Fruit fly (Drosophila melanogaster): Measurements from ENCODE around the gene Myo61F.
A peak's percentile ranks its signal among the peaks of the same experiment; 100 is the strongest.

Myo61F gene

DNA sequence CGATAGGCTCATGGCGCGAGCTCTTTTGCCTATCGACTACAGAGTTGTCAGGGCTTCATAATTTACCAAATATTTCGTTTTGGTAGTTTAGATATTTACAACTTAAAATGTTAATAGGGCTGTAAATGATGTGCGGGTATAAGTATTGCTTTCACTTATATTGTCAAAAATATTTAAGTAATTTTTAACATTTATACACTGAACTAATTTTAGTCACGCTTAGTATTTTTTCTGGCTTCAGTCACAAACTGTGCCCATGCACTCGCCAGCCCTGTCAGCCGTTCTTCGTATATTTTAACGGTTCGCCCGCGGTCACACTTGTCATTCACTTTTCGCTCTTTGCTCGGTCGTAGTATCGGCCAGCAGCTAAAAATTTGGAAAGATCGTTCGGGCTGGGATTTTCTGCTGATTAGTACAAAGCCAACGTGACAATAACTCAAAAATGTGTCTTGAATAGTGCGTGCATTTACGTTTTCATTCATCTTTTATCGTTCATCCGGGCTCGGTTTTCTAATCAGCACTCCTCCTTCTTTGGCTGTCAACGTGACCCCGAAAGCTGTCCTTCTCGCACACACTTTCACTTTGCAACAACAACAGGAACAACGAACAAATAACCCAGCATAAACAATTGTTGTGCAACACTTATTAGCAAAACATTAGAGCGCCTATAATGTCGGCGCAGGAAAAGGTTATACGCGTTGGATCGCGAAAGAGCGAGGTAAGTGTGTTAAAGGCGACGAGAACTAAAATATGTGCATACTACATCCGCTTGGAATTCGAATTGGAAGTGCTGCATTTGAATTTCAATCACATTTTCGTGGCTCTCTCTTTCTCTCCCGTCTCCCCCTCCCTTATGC lies 16.5 kb downstream of the Myo61F start, which contains the start of the genes Hmbs and CG2211 (continued):
- TF ChIP-seq CG17802 (tag; optimal IDR thresholded peaks at IDR 0.05) (peak; percentile 70), eve (GFP tag; optimal IDR thresholded peaks at IDR 0.05) (no peak), CG30431 (GFP tag; optimal IDR thresholded peaks at IDR 0.05) (peak; percentile 61), CG2712 (tag; optimal IDR thresholded peaks at IDR 0.05) (peak; percentile 90), her (GFP tag; optimal IDR thresholded peaks at IDR 0.05) (peak; percentile 4), pita (GFP tag; optimal IDR thresholded peaks at IDR 0.05) (no peak), nom (GFP tag; optimal IDR thresholded peaks at IDR 0.05) (peak; percentile 29), wek (GFP tag; optimal IDR thresholded peaks at IDR 0.05) (peak; percentile 28), CG10267 (tag; optimal IDR thresholded peaks at IDR 0.05) (peak; percentile 88), CG5953 (GFP tag; IDR thresholded peaks at IDR 0.05) (0 out of 2 replicates have a peak, but pooled peaks have one; percentile 25), CG17328 (GFP tag; IDR thresholded peaks at IDR 0.05) (peak; percentile 89), CG31365 (tag; optimal IDR thresholded peaks at IDR 0.05) (peak; percentile 25), CG16779 (GFP tag; IDR thresholded peaks at IDR 0.05) (peak; percentile 71), org-1 (GFP tag; optimal IDR thresholded peaks at IDR 0.05) (no peak), ro (GFP tag; IDR thresholded peaks at IDR 0.05) (no peak), tna (GFP tag; IDR thresholded peaks at IDR 0.05; ENCODE audit: partially characterized antibody) (no peak), dmrt11E (tag; optimal IDR thresholded peaks at IDR 0.05) (peak; percentile 83), CG1602 (GFP tag; optimal IDR thresholded peaks at IDR 0.05) (peak; percentile 88), CG18262 (tag; optimal IDR thresholded peaks at IDR 0.05) (peak; percentile 83), CG9797 (GFP tag; optimal IDR thresholded peaks at IDR 0.05) (peak; percentile 98), CG11247 (GFP tag; IDR thresholded peaks at IDR 0.05) (peak; percentile 85), CG11398 (GFP tag; optimal IDR thresholded peaks at IDR 0.05) (peak; percentile 57), CG9215 (GFP tag; IDR thresholded peaks at IDR 0.05) (peak; percentile 79), toy (GFP tag; IDR thresholded peaks at IDR 0.05) (0 out of 2 replicates have a peak, but pooled peaks have one; percentile 51), trem (tag; optimal IDR thresholded peaks at IDR 0.05) (peak; percentile 93), CHES-1-like (GFP tag; optimal IDR thresholded peaks at IDR 0.05) (peak; percentile 86), CG32772 (GFP tag; IDR thresholded peaks at IDR 0.05) (peak; percentile 73), Usf (GFP tag; optimal IDR thresholded peaks at IDR 0.05) (peak; percentile 72), Rx (GFP tag; IDR thresholded peaks at IDR 0.05) (peak; percentile 75), CG43689 (GFP tag; IDR thresholded peaks at IDR 0.05) (no peak), sima (GFP tag; optimal IDR thresholded peaks at IDR 0.05) (peak; percentile 55), CG12659 (GFP tag; optimal IDR thresholded peaks at IDR 0.05) (peak; percentile 94), CG34224 (GFP tag; IDR thresholded peaks at IDR 0.05; ENCODE audit: partially characterized antibody) (no peak), gem (tag; optimal IDR thresholded peaks at IDR 0.05) (peak; percentile 89), jumu (GFP tag; optimal IDR thresholded peaks at IDR 0.05) (peak; percentile 84), CG14667 (GFP tag; IDR thresholded peaks at IDR 0.05) (peak; percentile 62), Spps (tag; optimal IDR thresholded peaks at IDR 0.05) (peak; percentile 73), klu (GFP tag; IDR thresholded peaks at IDR 0.05) (peak; percentile 77), BtbVII (GFP tag; optimal IDR thresholded peaks at IDR 0.05) (peak; percentile 41), CG3726 (GFP tag; IDR thresholded peaks at IDR 0.05) (peak; percentile 74; the same call in 2 of the 3 replicates), CG10543 (GFP tag; optimal IDR thresholded peaks at IDR 0.05) (peak; percentile 92), Dek (tag; optimal IDR thresholded peaks at IDR 0.05) (peak; percentile 78), Dbx (GFP tag; IDR thresholded peaks at IDR 0.05) (peak; percentile 91), CG14050 (GFP tag; IDR thresholded peaks at IDR 0.05) (peak; percentile 72), CG10366 (GFP tag; IDR thresholded peaks at IDR 0.05) (peak; percentile 84), E2f2 (GFP tag; IDR thresholded peaks at IDR 0.05) (peak; percentile 77), Hey (tag; optimal IDR thresholded peaks at IDR 0.05) (peak; percentile 40), Hsf (GFP tag; optimal IDR thresholded peaks at IDR 0.05) (peak; percentile 94), CG1024 (GFP tag; IDR thresholded peaks at IDR 0.05) (peak; percentile 75)

Data from whole organism, embryonic.